Fruit fly (Drosophila melanogaster): ENCODE data around the gene Mettl2.

DNA sequence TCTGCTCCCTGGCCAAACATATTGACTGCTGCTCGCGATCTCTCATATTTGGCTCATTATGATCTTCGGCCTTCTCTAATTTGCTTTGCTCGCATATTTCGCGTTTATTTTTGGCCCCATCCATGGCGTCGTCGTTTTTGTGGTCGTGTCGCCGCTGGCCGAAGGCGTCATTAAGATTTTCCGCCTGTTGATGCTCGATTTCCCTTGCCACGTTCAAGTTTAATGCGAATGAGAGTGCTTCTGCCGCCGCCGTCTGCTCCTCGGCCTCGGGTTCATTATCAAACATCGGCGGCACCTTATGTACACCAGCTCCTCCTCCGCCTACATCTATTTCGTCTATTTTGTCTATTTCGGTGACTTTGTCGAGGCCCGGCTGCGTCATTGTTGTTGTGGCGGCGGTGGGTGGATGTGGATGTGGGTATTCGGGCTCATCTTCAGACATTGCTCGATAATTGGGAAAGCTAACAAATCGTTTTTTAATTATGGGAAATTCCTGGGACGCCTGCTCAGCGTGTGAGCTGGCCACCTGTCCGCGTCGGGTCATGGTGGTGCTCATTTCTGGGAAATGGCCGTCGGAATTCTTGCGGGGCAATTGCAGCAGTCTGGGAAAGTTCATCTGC, 24.5 kb downstream of the Mettl2 start:
- TF ChIP-seq fkh (GFP tag; optimal IDR thresholded peaks at IDR 0.05), result no peak
- no peak for TF ChIP-seq achi (GFP tag; optimal IDR thresholded peaks at IDR 0.05)
- TF ChIP-seq Gug (GFP tag; IDR thresholded peaks at IDR 0.05), result no peak
- no peak for TF ChIP-seq Sox102F (GFP tag; optimal IDR thresholded peaks at IDR 0.05)
- no peak for TF ChIP-seq Hr39 (GFP tag; optimal IDR thresholded peaks at IDR 0.05)
- TF ChIP-seq CG6808 (GFP tag; optimal IDR thresholded peaks at IDR 0.05), result no peak
- TF ChIP-seq dac (GFP tag; optimal IDR thresholded peaks at IDR 0.05), result no peak
- no peak for TF ChIP-seq Smox (GFP tag; optimal IDR thresholded peaks at IDR 0.05)
- TF ChIP-seq OdsH (GFP tag; optimal IDR thresholded peaks at IDR 0.05), result no peak
- no peak for TF ChIP-seq CG3919 (GFP tag; optimal IDR thresholded peaks at IDR 0.05)
- no peak for TF ChIP-seq CG11762 (GFP tag; optimal IDR thresholded peaks at IDR 0.05; ENCODE audit: insufficient read depth)
- no peak for TF ChIP-seq lz (GFP tag; optimal IDR thresholded peaks at IDR 0.05)
- no peak for TF ChIP-seq fd85E (GFP tag; optimal IDR thresholded peaks at IDR 0.05)

All from whole organism, prepupa.